Worm (Caenorhabditis elegans): ENCODE measurements around the gene srbc-17.

srbc-17 gene

ce11 chrV:2214428-2215038 lies 37.0 kb downstream of the srbc-17 start, which contains the start of gene nhr-184:
Gene nhr-184, minus strand, starts transcription at chrV:2214478.
- no peak for TF ChIP-seq vab-7 (GFP tag; IDR thresholded peaks at IDR 0.05)
- TF ChIP-seq dve-1 (tag; optimal IDR thresholded peaks at IDR 0.05; ENCODE audit: insufficient read depth), result peak; percentile 46
- no peak for TF ChIP-seq R02D3.7 (tag; optimal IDR thresholded peaks at IDR 0.05)
- TF ChIP-seq ama-1 (optimal IDR thresholded peaks at IDR 0.05), result no peak
- TF ChIP-seq daf-16 (GFP tag; optimal IDR thresholded peaks at IDR 0.05), result no peak
- peak; percentile 81 for TF ChIP-seq daf-16 (tag; optimal IDR thresholded peaks at IDR 0.05)
- peak; percentile 44 for TF ChIP-seq hlh-30 (tag; optimal IDR thresholded peaks at IDR 0.05; ENCODE audit: insufficient read depth)
- TF ChIP-seq spr-1 (tag; optimal IDR thresholded peaks at IDR 0.05), result no peak
- TF ChIP-seq zfp-3 (GFP tag; conservative IDR thresholded peaks at IDR 0.05), result no peak
- TF ChIP-seq nhr-48 (tag; optimal IDR thresholded peaks at IDR 0.05), result no peak
- no peak for TF ChIP-seq ces-1 (GFP tag; optimal IDR thresholded peaks at IDR 0.05)
- no peak for TF ChIP-seq arid-1 (GFP tag; conservative IDR thresholded peaks at IDR 0.05)
- no peak for TF ChIP-seq mxl-2 (GFP tag; conservative IDR thresholded peaks at IDR 0.05)
- TF ChIP-seq lsy-2 (tag; optimal IDR thresholded peaks at IDR 0.05), result no peak
- TF ChIP-seq mdt-29 (GFP tag; IDR thresholded peaks at IDR 0.05), result no peak
- TF ChIP-seq F26F4.8 (GFP tag; conservative IDR thresholded peaks at IDR 0.05), result no peak
- no peak for TF ChIP-seq T26A8.4 (GFP tag; IDR thresholded peaks at IDR 0.05)
- TF ChIP-seq snpc-1.2 (GFP tag; IDR thresholded peaks at IDR 0.05), result no peak
- TF ChIP-seq egl-43 (GFP tag; IDR thresholded peaks at IDR 0.05), result no peak
- no peak for TF ChIP-seq nhr-11 (tag; optimal IDR thresholded peaks at IDR 0.05)
- no peak for TF ChIP-seq F44E2.7 (GFP tag; IDR thresholded peaks at IDR 0.05)
- TF ChIP-seq nhr-28 (tag; optimal IDR thresholded peaks at IDR 0.05), result peak; percentile 65
- TF ChIP-seq daf-8 (GFP tag; IDR thresholded peaks at IDR 0.05), result no peak
- TF ChIP-seq dpl-1 (GFP tag; optimal IDR thresholded peaks at IDR 0.05), result no peak
- TF ChIP-seq mes-2 (tag; optimal IDR thresholded peaks at IDR 0.05; ENCODE audit: poor library complexity, severe bottlenecking), result peak; percentile 40
- TF ChIP-seq saeg-2 (GFP tag; IDR thresholded peaks at IDR 0.05), result no peak
- no peak for TF ChIP-seq nhr-76 (tag; optimal IDR thresholded peaks at IDR 0.05)
- no peak for TF ChIP-seq Y105C5A.15 (GFP tag; IDR thresholded peaks at IDR 0.05)
- TF ChIP-seq egl-27 (tag; optimal IDR thresholded peaks at IDR 0.05), result no peak
- TF ChIP-seq nhr-77 (tag; optimal IDR thresholded peaks at IDR 0.05), result no peak
- TF ChIP-seq T20F7.1 (GFP tag; optimal IDR thresholded peaks at IDR 0.05), result no peak
- no peak for TF ChIP-seq F37D6.2 (tag; optimal IDR thresholded peaks at IDR 0.05)
- no peak for TF ChIP-seq pha-4 (GFP tag; IDR thresholded peaks at IDR 0.05)
- TF ChIP-seq pha-4 (tag; optimal IDR thresholded peaks at IDR 0.05), result peak; percentile 45
- TF ChIP-seq zip-2 (tag; optimal IDR thresholded peaks at IDR 0.05), result no peak
- TF ChIP-seq skn-1 (tag; optimal IDR thresholded peaks at IDR 0.05), result no peak
- no peak for TF ChIP-seq ceh-44 (GFP tag; IDR thresholded peaks at IDR 0.05)
- no peak for TF ChIP-seq unc-39 (tag; optimal IDR thresholded peaks at IDR 0.05)
- TF ChIP-seq spr-3 (GFP tag; optimal IDR thresholded peaks at IDR 0.05), result no peak
- no peak for TF ChIP-seq lin-15B (tag; optimal IDR thresholded peaks at IDR 0.05)
- TF ChIP-seq daf-12 (tag; optimal IDR thresholded peaks at IDR 0.05), result no peak
- TF ChIP-seq nhr-237 (tag; optimal IDR thresholded peaks at IDR 0.05), result no peak
- no peak for TF ChIP-seq tra-1 (GFP tag; IDR thresholded peaks at IDR 0.05)
- TF ChIP-seq Y75B8A.6 (GFP tag; IDR thresholded peaks at IDR 0.05), result no peak
- no peak for TF ChIP-seq D1046.2 (GFP tag; IDR thresholded peaks at IDR 0.05)
- no peak for TF ChIP-seq tag-97 (GFP tag; IDR thresholded peaks at IDR 0.05)
- TF ChIP-seq hlh-11 (tag; optimal IDR thresholded peaks at IDR 0.05), result no peak
- no peak for TF ChIP-seq hif-1 (tag; optimal IDR thresholded peaks at IDR 0.05)
- no peak for TF ChIP-seq lin-1 (GFP tag; IDR thresholded peaks at IDR 0.05)
- TF ChIP-seq cey-2 (tag; optimal IDR thresholded peaks at IDR 0.05; ENCODE audit: borderline replicate concordance, insufficient read depth), result no peak
- no peak for TF ChIP-seq unc-130 (GFP tag; optimal IDR thresholded peaks at IDR 0.05)
- no peak for TF ChIP-seq zag-1 (tag; optimal IDR thresholded peaks at IDR 0.05)

All from whole organism, L4 larva.